Worm (Caenorhabditis elegans) whole organism, midembryonic: ENCODE measurements around the gene mrpl-37.

Experiments
- T22C8.4 ChIP-seq: fragments of 200-800 bp; sonication (Bioruptor generic); IDR thresholded peaks from 2 replicates; pipeline ENCODE4 v1.3.6; 2022; ENCODE audit warnings: missing genetic modification characterization, missing compliant biosample characterization
- cog-1 ChIP-seq: sonication (generic microtip); optimal IDR thresholded peaks from 2 replicates; lab custom pipeline; 2016; ENCODE audit warnings: missing genetic modification characterization, missing compliant biosample characterization
- flt-1 ChIP-seq: fragments of 200-800 bp; sonication (Bioruptor generic); IDR thresholded peaks from 2 replicates; pipeline ENCODE4 v1.3.6; 2022; ENCODE audit warnings: missing genetic modification characterization, missing compliant biosample characterization
- klf-2 ChIP-seq: fragments of 200-800 bp; sonication (Bioruptor generic); conservative IDR thresholded peaks from 2 replicates; pipeline ENCODE4 v1.3.6; 2022; ENCODE audit warnings: missing genetic modification reagents, missing genetic modification characterization, missing compliant biosample characterization
- med-1 ChIP-seq: sonication (generic microtip); optimal IDR thresholded peaks from 2 replicates; lab custom pipeline; 2017; ENCODE audit warnings: missing genetic modification characterization, mild to moderate bottlenecking, missing compliant biosample characterization, antibody characterized with exemption, missing genetic modification reagents; ENCODE audit not compliant: insufficient read depth
- ref-1 ChIP-seq: fragments of 200-800 bp; sonication (Bioruptor generic); conservative IDR thresholded peaks from 2 replicates; pipeline ENCODE4 v1.3.6; 2022; ENCODE audit warnings: missing genetic modification reagents, missing genetic modification characterization, missing compliant biosample characterization
- tab-1 ChIP-seq: fragments of 200-800 bp; sonication (Bioruptor generic); IDR thresholded peaks from 2 replicates; pipeline ENCODE4 v1.3.6; 2022; ENCODE audit warnings: missing genetic modification characterization, missing compliant biosample characterization
- ztf-23 ChIP-seq: fragments of 200-800 bp; sonication (Bioruptor generic); IDR thresholded peaks from 2 replicates; pipeline ENCODE4 v1.3.6; 2022; ENCODE audit warnings: missing genetic modification reagents, missing genetic modification characterization, missing compliant biosample characterization
- ztf-29 ChIP-seq: fragments of 200-800 bp; sonication (Bioruptor generic); IDR thresholded peaks from 2 replicates; pipeline ENCODE4 v1.3.6; 2022; ENCODE audit warnings: missing genetic modification reagents, missing genetic modification characterization, missing compliant biosample characterization

ce11 chrII:13596505-13596977, 21.7 kb upstream of the mrpl-37 start, which contains the start of the genes fbxc-23 and csc-1:
- TF ChIP-seq tab-1 (GFP tag; lab: Robert Waterston, UW) (no peak), ztf-23 (GFP tag; lab: Robert Waterston, UW) (no peak), flt-1 (no peak), ref-1 (GFP tag; lab: Robert Waterston, UW) (no peak), cog-1 (tag; lab: Kevin White, UChicago) (no peak), klf-2 (GFP tag; lab: Robert Waterston, UW) (no peak), med-1 (no peak), T22C8.4 (no peak), ztf-29 (GFP tag; lab: Robert Waterston, UW) (no peak)
